Fruit fly (Drosophila melanogaster) Kc167 (cell line): ENCODE data around the gene chas.

Experiments used
- Myc ChIP-seq: fragments of >200 bp; optimal IDR thresholded peaks from 2 replicates; lab custom pipeline; 2017; ENCODE audit warnings: missing external identifiers
- h ChIP-seq: fragments of >200 bp; optimal IDR thresholded peaks from 3 replicates; lab custom pipeline; 2018; ENCODE audit warnings: missing external identifiers
- psq ChIP-seq: fragments of >200 bp; optimal IDR thresholded peaks from 2 replicates; lab custom pipeline; 2017; ENCODE audit warnings: missing external identifiers
- ttk ChIP-seq: sonication (Bioruptor generic); optimal IDR thresholded peaks from 2 replicates; lab custom pipeline; 2017; ENCODE audit warnings: missing external identifiers

- no peak for TF ChIP-seq h (lab: Kevin White, UChicago)
- no peak for TF ChIP-seq Myc (lab: Kevin White, UChicago)
- TF ChIP-seq psq (lab: Kevin White, UChicago), result no peak
- TF ChIP-seq ttk (lab: Kevin White, UChicago), result no peak
Observed at dm6 chrX:17686179-17686578, 12.4 kb downstream of the chas start.
